Worm (Caenorhabditis elegans) whole organism, late embryonic: ENCODE data around the gene lin-9.

Experiments used
- C08G9.2 ChIP-seq: sonication (generic microtip); optimal IDR thresholded peaks from 2 replicates; lab custom pipeline; 2016; ENCODE audit warnings: mild to moderate bottlenecking, missing genetic modification characterization, moderate library complexity, missing compliant biosample characterization
- C38D4.7 ChIP-seq: fragments of 200-800 bp; sonication (Bioruptor generic); optimal IDR thresholded peaks from 2 replicates; lab custom pipeline; 2018; ENCODE audit warnings: mild to moderate bottlenecking, missing genetic modification characterization, moderate library complexity, missing compliant biosample characterization
- K09A11.1 ChIP-seq: sonication (generic microtip); optimal IDR thresholded peaks from 2 replicates; lab custom pipeline; 2017; ENCODE audit warnings: antibody characterized with exemption, mild to moderate bottlenecking, missing genetic modification characterization, missing compliant biosample characterization; ENCODE audit not compliant: insufficient read depth
- T23F11.4 ChIP-seq: fragments of 200-800 bp; sonication (Bioruptor generic); optimal IDR thresholded peaks from 2 replicates; lab custom pipeline; 2018; ENCODE audit warnings: mild to moderate bottlenecking, missing genetic modification characterization, missing compliant biosample characterization
- Y22D7AL.16 ChIP-seq: sonication (generic microtip); optimal IDR thresholded peaks from 2 replicates; lab custom pipeline; 2016; ENCODE audit warnings: missing genetic modification characterization, missing compliant biosample characterization
- ahr-1 ChIP-seq: sonication (generic microtip); optimal IDR thresholded peaks from 2 replicates; lab custom pipeline; 2016; ENCODE audit warnings: missing genetic modification characterization, missing compliant biosample characterization
- ama-1 ChIP-seq: fragments of 150-350 bp; optimal IDR thresholded peaks from 2 replicates; lab custom pipeline; 2014
- ceh-14 ChIP-seq: sonication (generic microtip); optimal IDR thresholded peaks from 2 replicates; lab custom pipeline; 2016; ENCODE audit warnings: missing genotype, missing genetic modification characterization, missing compliant biosample characterization
- ceh-18 ChIP-seq: sonication (generic microtip); optimal IDR thresholded peaks from 2 replicates; lab custom pipeline; 2016; ENCODE audit warnings: missing genetic modification characterization, missing compliant biosample characterization
- ceh-2 ChIP-seq: sonication (generic microtip); optimal IDR thresholded peaks from 2 replicates; lab custom pipeline; 2016; ENCODE audit warnings: missing genotype, missing genetic modification characterization, missing compliant biosample characterization
- ceh-30 ChIP-seq: fragments of 150-350 bp; optimal IDR thresholded peaks from 2 replicates; lab custom pipeline; 2014; ENCODE audit warnings: missing biosample characterization, missing genetic modification characterization
- ceh-34 ChIP-seq: sonication (generic microtip); optimal IDR thresholded peaks from 2 replicates; lab custom pipeline; 2016; ENCODE audit warnings: mild to moderate bottlenecking, missing genetic modification characterization, missing compliant biosample characterization
- ceh-45 ChIP-seq: fragments of 200-800 bp; sonication (Bioruptor generic); IDR thresholded peaks from 2 replicates; pipeline ENCODE4 v1.3.6; 2022; ENCODE audit warnings: missing genetic modification reagents, missing genetic modification characterization, missing compliant biosample characterization
- ceh-6 ChIP-seq: fragments of 200-800 bp; sonication (Bioruptor generic); optimal IDR thresholded peaks from 2 replicates; lab custom pipeline; 2018; ENCODE audit warnings: mild to moderate bottlenecking, missing genetic modification characterization, missing compliant biosample characterization
- ceh-9 ChIP-seq: sonication (generic microtip); optimal IDR thresholded peaks from 2 replicates; lab custom pipeline; 2016; ENCODE audit warnings: mild to moderate bottlenecking, missing genetic modification characterization, inconsistent platforms, missing compliant biosample characterization
- che-1 ChIP-seq: sonication (generic microtip); optimal IDR thresholded peaks from 2 replicates; lab custom pipeline; 2016; ENCODE audit warnings: mild to moderate bottlenecking, missing genetic modification characterization, missing compliant biosample characterization
- dve-1 ChIP-seq: sonication (generic microtip); optimal IDR thresholded peaks from 2 replicates; lab custom pipeline; 2017; ENCODE audit warnings: antibody characterized with exemption, mild to moderate bottlenecking, missing genetic modification characterization, missing compliant biosample characterization
- elt-4 ChIP-seq: sonication (generic microtip); optimal IDR thresholded peaks from 2 replicates; lab custom pipeline; 2016; ENCODE audit warnings: missing genetic modification characterization, missing compliant biosample characterization
- ets-4 ChIP-seq: sonication (generic microtip); optimal IDR thresholded peaks from 2 replicates; lab custom pipeline; 2016; ENCODE audit warnings: missing genetic modification characterization, missing compliant biosample characterization
- fax-1 ChIP-seq: sonication (generic microtip); optimal IDR thresholded peaks from 2 replicates; lab custom pipeline; 2016; ENCODE audit warnings: missing genotype, missing genetic modification characterization, missing compliant biosample characterization
- fkh-6 ChIP-seq: sonication (generic microtip); optimal IDR thresholded peaks from 2 replicates; lab custom pipeline; 2016; ENCODE audit warnings: missing genetic modification characterization, missing compliant biosample characterization
- gmeb-2 ChIP-seq: sonication (generic microtip); optimal IDR thresholded peaks from 2 replicates; lab custom pipeline; 2016; ENCODE audit warnings: missing genetic modification characterization, inconsistent platforms, missing compliant biosample characterization
- hlh-13 ChIP-seq: fragments of 200-800 bp; sonication (Bioruptor generic); optimal IDR thresholded peaks from 2 replicates; lab custom pipeline; 2018; ENCODE audit warnings: mild to moderate bottlenecking, missing genetic modification characterization, missing compliant biosample characterization
- hlh-15 ChIP-seq: sonication (generic microtip); optimal IDR thresholded peaks from 2 replicates; lab custom pipeline; 2016; ENCODE audit warnings: missing genetic modification characterization, missing compliant biosample characterization
- hlh-30 ChIP-seq: sonication (generic microtip); optimal IDR thresholded peaks from 2 replicates; lab custom pipeline; 2017; ENCODE audit warnings: antibody characterized with exemption, missing genetic modification characterization, missing compliant biosample characterization; ENCODE audit not compliant: insufficient read depth
- hlh-8 ChIP-seq: sonication (generic microtip); optimal IDR thresholded peaks from 2 replicates; lab custom pipeline; 2016; ENCODE audit warnings: missing genotype, missing genetic modification characterization, missing compliant biosample characterization
- mec-3 ChIP-seq: sonication (generic microtip); optimal IDR thresholded peaks from 2 replicates; lab custom pipeline; 2016; ENCODE audit warnings: borderline replicate concordance, missing genetic modification characterization, missing compliant biosample characterization
- nfya-1 ChIP-seq: sonication (generic microtip); optimal IDR thresholded peaks from 2 replicates; lab custom pipeline; 2017; ENCODE audit warnings: missing genetic modification characterization, mild to moderate bottlenecking, missing compliant biosample characterization, antibody characterized with exemption, moderate library complexity
- npax-4 ChIP-seq: sonication (generic microtip); optimal IDR thresholded peaks from 2 replicates; lab custom pipeline; 2016; ENCODE audit warnings: missing genetic modification characterization, missing compliant biosample characterization
- pat-9 ChIP-seq: fragments of 200-800 bp; sonication (Bioruptor generic); optimal IDR thresholded peaks from 2 replicates; lab custom pipeline; 2018; ENCODE audit warnings: mild to moderate bottlenecking, missing genetic modification characterization, moderate library complexity, missing compliant biosample characterization
- pax-1 ChIP-seq: fragments of 150-350 bp; optimal IDR thresholded peaks from 2 replicates; lab custom pipeline; 2014; ENCODE audit warnings: missing biosample characterization, missing genetic modification characterization
- pros-1 ChIP-seq: fragments of 150-350 bp; optimal IDR thresholded peaks from 2 replicates; lab custom pipeline; 2014; ENCODE audit warnings: missing biosample characterization, missing genetic modification reagents, missing genetic modification characterization
- ref-2 ChIP-seq: sonication (generic microtip); optimal IDR thresholded peaks from 2 replicates; lab custom pipeline; 2016; ENCODE audit warnings: missing genetic modification characterization, missing compliant biosample characterization
- rnt-1 ChIP-seq: sonication (generic microtip); optimal IDR thresholded peaks from 2 replicates; lab custom pipeline; 2016; ENCODE audit warnings: missing genetic modification characterization, missing compliant biosample characterization
- sdc-2 ChIP-seq: sonication (generic microtip); optimal IDR thresholded peaks from 2 replicates; lab custom pipeline; 2016; ENCODE audit warnings: missing genotype, missing genetic modification characterization, missing compliant biosample characterization
- sox-2 ChIP-seq: fragments of 200-800 bp; sonication (Bioruptor generic); IDR thresholded peaks from 2 replicates; pipeline ENCODE4 v1.3.6; 2022; ENCODE audit warnings: missing genetic modification reagents, missing genetic modification characterization, missing compliant biosample characterization
- syd-9 ChIP-seq: sonication (generic microtip); optimal IDR thresholded peaks from 2 replicates; lab custom pipeline; 2016; ENCODE audit warnings: mild to moderate bottlenecking, missing genetic modification characterization, moderate library complexity, missing compliant biosample characterization
- tbx-2 ChIP-seq: sonication (generic microtip); optimal IDR thresholded peaks from 2 replicates; lab custom pipeline; 2016; ENCODE audit warnings: missing genetic modification characterization, missing compliant biosample characterization
- ttx-3 ChIP-seq: sonication (generic microtip); optimal IDR thresholded peaks from 2 replicates; lab custom pipeline; 2016; ENCODE audit warnings: missing genetic modification reagents, missing genetic modification characterization, missing compliant biosample characterization
- unc-42 ChIP-seq: sonication (generic microtip); optimal IDR thresholded peaks from 2 replicates; lab custom pipeline; 2016; ENCODE audit warnings: missing genotype, missing genetic modification characterization, missing compliant biosample characterization
- unc-55 ChIP-seq: sonication (generic microtip); optimal IDR thresholded peaks from 2 replicates; lab custom pipeline; 2017; ENCODE audit warnings: missing biosample characterization, missing genetic modification reagents, missing genetic modification characterization
- zip-5 ChIP-seq: sonication (generic microtip); optimal IDR thresholded peaks from 2 replicates; lab custom pipeline; 2016; ENCODE audit warnings: missing genetic modification characterization, missing compliant biosample characterization
- ztf-16 ChIP-seq: sonication (generic microtip); optimal IDR thresholded peaks from 2 replicates; lab custom pipeline; 2017; ENCODE audit warnings: missing genetic modification characterization, missing compliant biosample characterization

Gene lin-9

DNA sequence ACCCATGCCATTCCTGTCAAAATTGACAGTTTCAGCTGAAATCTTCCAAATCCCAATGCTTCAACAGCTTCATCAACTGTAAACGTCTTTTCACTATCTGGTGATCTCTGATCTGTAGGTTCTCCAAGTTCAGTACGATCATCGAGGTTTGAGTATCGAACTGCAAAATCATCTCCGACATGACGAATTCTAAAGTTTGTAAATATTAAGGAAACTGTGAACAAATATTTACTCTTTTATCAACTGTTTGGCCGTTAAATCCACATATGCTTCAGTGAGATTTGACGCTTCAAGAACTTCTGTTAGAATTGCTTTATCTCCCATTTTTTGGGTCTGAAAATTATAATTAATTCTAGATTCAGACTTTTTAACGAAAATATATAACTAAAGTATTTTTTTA lies 18.8 kb downstream of the lin-9 start, which contains the start of gene svop-1:
TSS of gene svop-1 (minus strand) at position 339 of the 400 bp plus-strand sequence.
- TF ChIP-seq fkh-6, result no peak

ce11 chrIII:8882333-8882732 lies 21.6 kb downstream of the lin-9 start:
- no peak for TF ChIP-seq ref-2 (tag; lab: Kevin White, UChicago)
- TF ChIP-seq nfya-1 (tag; lab: Kevin White, UChicago), result no peak
- no peak for TF ChIP-seq che-1
- TF ChIP-seq ceh-30 (tag; lab: Kevin White, UChicago), result no peak
- no peak for TF ChIP-seq ceh-18 (tag; lab: Kevin White, UChicago)
- no peak for TF ChIP-seq gmeb-2
- no peak for TF ChIP-seq pat-9
- TF ChIP-seq ceh-45, result no peak
- no peak for TF ChIP-seq Y22D7AL.16
- TF ChIP-seq sdc-2, result no peak
- TF ChIP-seq mec-3 (tag; lab: Kevin White, UChicago), result no peak
- TF ChIP-seq pax-1 (tag; lab: Kevin White, UChicago), result no peak
- no peak for TF ChIP-seq ztf-16 (tag; lab: Kevin White, UChicago)
- TF ChIP-seq C38D4.7 (GFP tag; lab: Kevin White, UChicago), result no peak
- TF ChIP-seq tbx-2, result no peak
- no peak for TF ChIP-seq ceh-9 (tag; lab: Kevin White, UChicago)

DNA sequence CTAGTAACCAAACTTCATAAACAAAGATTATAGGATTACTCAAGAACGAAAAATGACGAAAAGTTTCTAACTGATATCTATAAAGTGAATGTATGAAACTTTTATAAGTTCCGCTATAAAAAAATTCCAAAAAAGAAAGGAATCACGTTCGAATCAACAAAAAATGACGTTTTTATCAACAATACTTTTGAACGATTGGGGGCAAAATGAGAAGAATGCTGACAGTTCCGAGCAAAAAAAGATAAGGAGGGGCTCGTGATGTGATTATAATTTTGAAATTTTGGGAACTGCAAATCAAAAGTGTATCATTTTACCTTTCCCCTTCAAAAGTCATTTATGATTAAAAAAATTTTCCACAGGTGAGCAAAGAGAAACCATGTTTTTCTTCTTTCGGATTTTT lies 25.0 kb downstream of the lin-9 start:
- TF ChIP-seq K09A11.1, result no peak
- TF ChIP-seq dve-1, result no peak
- TF ChIP-seq unc-55, result no peak
- TF ChIP-seq ama-1, result no peak
- no peak for TF ChIP-seq ceh-2 (tag; lab: Kevin White, UChicago)
- TF ChIP-seq pax-1 (tag; lab: Kevin White, UChicago), result no peak
- no peak for TF ChIP-seq hlh-30 (tag; lab: Kevin White, UChicago)
- no peak for TF ChIP-seq sox-2 (GFP tag; lab: Robert Waterston, UW)
- no peak for TF ChIP-seq ttx-3 (tag; lab: Kevin White, UChicago)
- no peak for TF ChIP-seq npax-4 (tag; lab: Kevin White, UChicago)
- no peak for TF ChIP-seq ets-4 (tag; lab: Kevin White, UChicago)
- TF ChIP-seq fax-1, result no peak

DNA sequence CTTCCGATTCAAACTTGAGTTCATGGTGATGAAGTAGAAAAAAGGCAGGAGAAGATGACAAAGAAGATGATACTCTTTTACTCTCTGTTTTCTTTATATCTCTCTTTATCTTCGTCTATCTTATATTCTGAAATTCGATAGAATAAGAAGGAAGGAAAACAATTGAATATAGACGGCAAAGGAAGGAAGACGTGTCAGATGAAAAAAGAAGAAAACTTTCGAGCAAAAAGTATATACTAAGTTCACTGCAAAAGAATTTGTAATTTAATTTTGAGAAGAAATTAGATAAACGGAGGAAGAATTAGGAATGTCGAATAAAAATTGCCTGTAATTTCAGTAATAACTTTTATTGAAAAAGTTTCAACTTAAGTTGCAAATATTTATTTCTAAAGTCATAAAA lies 26.9 kb downstream of the lin-9 start, which contains the start of gene K01F9.2:
TSS of gene K01F9.2 (minus strand) at position 127 of the 400 bp plus-strand sequence.
- no peak for TF ChIP-seq rnt-1 (tag; lab: Kevin White, UChicago)
- TF ChIP-seq unc-42 (tag; lab: Kevin White, UChicago), result peak; percentile 85

DNA sequence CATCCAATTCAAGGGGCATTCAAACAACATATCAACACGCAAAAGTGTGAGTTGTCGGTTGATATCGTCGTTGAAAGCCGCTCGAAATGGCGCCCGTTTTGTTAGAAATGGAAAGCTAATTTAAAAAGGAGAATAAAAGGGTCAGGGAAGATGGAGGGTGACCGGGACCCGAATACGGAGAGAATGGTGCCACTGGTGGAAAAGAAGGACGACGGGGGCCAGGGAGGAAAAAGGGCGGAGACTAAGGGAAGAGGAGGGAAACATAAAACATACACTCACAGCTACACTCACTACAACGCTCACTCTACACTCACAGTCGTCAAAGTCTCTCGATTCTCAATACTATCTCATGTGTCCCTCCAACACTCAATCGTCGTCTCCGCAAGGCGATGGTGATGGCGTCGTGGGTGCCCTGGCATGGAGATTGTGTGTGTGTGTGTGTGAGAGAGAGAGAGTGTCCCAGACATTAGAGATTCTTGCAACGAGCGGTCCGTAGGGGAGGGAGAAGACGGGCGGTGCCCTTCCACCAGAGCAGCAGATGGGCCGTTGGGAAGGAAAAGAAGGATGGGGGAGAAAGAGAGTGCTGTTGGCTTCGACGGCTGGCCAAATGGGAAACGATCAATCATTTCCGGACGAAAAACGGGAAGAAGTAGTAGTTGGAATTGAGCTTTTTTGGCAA lies 29.8 kb downstream of the lin-9 start:
- TF ChIP-seq syd-9 (tag; lab: Kevin White, UChicago) (peak; percentile 86), ref-2 (tag; lab: Kevin White, UChicago) (peak; percentile 74), ceh-2 (tag; lab: Kevin White, UChicago) (peak; percentile 20), pat-9 (peak; percentile 64), pros-1 (peak; percentile 85), fkh-6 (peak; percentile 51), dve-1 (no peak), fax-1 (no peak), unc-55 (peak; percentile 89), ceh-14 (peak; percentile 75), rnt-1 (tag; lab: Kevin White, UChicago) (peak; percentile 86), unc-42 (tag; lab: Kevin White, UChicago) (peak; percentile 83), che-1 (peak; percentile 23), elt-4 (tag; lab: Kevin White, UChicago) (no peak), zip-5 (tag; lab: Kevin White, UChicago) (no peak), hlh-15 (tag; lab: Kevin White, UChicago) (no peak), T23F11.4 (GFP tag; lab: Kevin White, UChicago) (peak; percentile 63), ceh-9 (tag; lab: Kevin White, UChicago) (no peak), ahr-1 (tag; lab: Kevin White, UChicago) (no peak), ceh-18 (tag; lab: Kevin White, UChicago) (peak; percentile 95), hlh-13 (GFP tag; lab: Kevin White, UChicago) (no peak), ceh-6 (peak; percentile 28), mec-3 (tag; lab: Kevin White, UChicago) (no peak), nfya-1 (tag; lab: Kevin White, UChicago) (peak; percentile 94), hlh-8 (tag; lab: Kevin White, UChicago) (peak; percentile 75), ama-1 (peak; percentile 70), ceh-34 (tag; lab: Kevin White, UChicago) (peak; percentile 80), C08G9.2 (peak; percentile 75)
